Worm (Caenorhabditis elegans) whole organism, mixed stage, embryonic: Measurements from ENCODE around the gene pfkb-1.2.
A peak's percentile ranks its signal among the peaks of the same experiment; 100 is the strongest.

ENCODE experiments used
- M03D4.4 ChIP-seq: sonication (generic microtip); optimal IDR thresholded peaks from 2 replicates; lab custom pipeline; 2017; ENCODE audit warnings: mild to moderate bottlenecking, missing genetic modification characterization, missing compliant biosample characterization
- bed-3 ChIP-seq: fragments of 200-800 bp; sonication (Bioruptor generic); optimal IDR thresholded peaks from 3 replicates; lab custom pipeline; 2018; ENCODE audit warnings: mild to moderate bottlenecking, missing genetic modification characterization, moderate library complexity, missing compliant biosample characterization
- blmp-1 ChIP-seq: fragments of 150-350 bp; optimal IDR thresholded peaks from 2 replicates; lab custom pipeline; 2014; ENCODE audit warnings: missing biosample characterization, missing genetic modification characterization
- ceh-39 ChIP-seq: fragments of 150-350 bp; optimal IDR thresholded peaks from 2 replicates; lab custom pipeline; 2014; ENCODE audit warnings: missing biosample characterization, missing genetic modification characterization
- ceh-43 ChIP-seq: fragments of 200-800 bp; sonication (Bioruptor generic); optimal IDR thresholded peaks from 2 replicates; lab custom pipeline; 2018; ENCODE audit warnings: mild to moderate bottlenecking, missing genetic modification characterization, moderate library complexity, missing compliant biosample characterization
- ceh-83 ChIP-seq: fragments of 200-800 bp; sonication (Bioruptor generic); optimal IDR thresholded peaks from 2 replicates; lab custom pipeline; 2018; ENCODE audit warnings: mild to moderate bottlenecking, missing genetic modification characterization, missing compliant biosample characterization
- ces-1 ChIP-seq: fragments of 150-350 bp; optimal IDR thresholded peaks from 2 replicates; lab custom pipeline; 2014; ENCODE audit warnings: missing biosample characterization, missing genetic modification reagents, missing genetic modification characterization
- cnd-1 ChIP-seq: fragments of 200-800 bp; sonication (Bioruptor generic); optimal IDR thresholded peaks from 2 replicates; lab custom pipeline; 2018; ENCODE audit warnings: mild to moderate bottlenecking, missing genetic modification characterization, missing compliant biosample characterization
- drap-1 ChIP-seq: fragments of 200-800 bp; sonication (Bioruptor generic); optimal IDR thresholded peaks from 3 replicates; lab custom pipeline; 2018; ENCODE audit warnings: mild to moderate bottlenecking, missing genetic modification characterization, missing compliant biosample characterization
- elt-1 ChIP-seq: sonication (generic microtip); optimal IDR thresholded peaks from 2 replicates; lab custom pipeline; 2017; ENCODE audit warnings: missing genetic modification characterization, mild to moderate bottlenecking, missing compliant biosample characterization, antibody characterized with exemption, moderate library complexity, borderline replicate concordance; ENCODE audit not compliant: insufficient read depth
- elt-3 ChIP-seq: fragments of 150-350 bp; optimal IDR thresholded peaks from 2 replicates; lab custom pipeline; 2014; ENCODE audit warnings: missing biosample characterization, missing genetic modification characterization
- flh-1 ChIP-seq: fragments of 200-800 bp; sonication (Bioruptor generic); optimal IDR thresholded peaks from 2 replicates; lab custom pipeline; 2018; ENCODE audit warnings: mild to moderate bottlenecking, missing genetic modification characterization, moderate library complexity, missing compliant biosample characterization
- ham-2 ChIP-seq: fragments of 200-800 bp; sonication (Bioruptor generic); optimal IDR thresholded peaks from 2 replicates; lab custom pipeline; 2018; ENCODE audit warnings: mild to moderate bottlenecking, missing genetic modification characterization, missing compliant biosample characterization
- hlh-1 ChIP-seq: fragments of 150-350 bp; optimal IDR thresholded peaks from 2 replicates; lab custom pipeline; 2014; ENCODE audit warnings: missing biosample characterization, missing genetic modification reagents, missing genetic modification characterization
- lin-13 ChIP-seq: fragments of 150-350 bp; optimal IDR thresholded peaks from 2 replicates; lab custom pipeline; 2014; ENCODE audit warnings: missing biosample characterization, missing genetic modification characterization
- lin-32 ChIP-seq: fragments of 200-800 bp; sonication (Bioruptor generic); optimal IDR thresholded peaks from 2 replicates; lab custom pipeline; 2018; ENCODE audit warnings: mild to moderate bottlenecking, missing genetic modification characterization, missing compliant biosample characterization
- lsy-2 ChIP-seq: fragments of 150-350 bp; optimal IDR thresholded peaks from 2 replicates; lab custom pipeline; 2014; ENCODE audit warnings: missing biosample characterization, missing genetic modification characterization
- mab-5 ChIP-seq: fragments of 150-350 bp; optimal IDR thresholded peaks from 2 replicates; lab custom pipeline; 2014; ENCODE audit warnings: missing biosample characterization, missing genetic modification characterization
- mep-1 ChIP-seq: fragments of 150-350 bp; optimal IDR thresholded peaks from 2 replicates; lab custom pipeline; 2017; ENCODE audit warnings: missing biosample characterization, missing genetic modification reagents, missing genetic modification characterization, inconsistent platforms
- mls-2 ChIP-seq: sonication (generic microtip); optimal IDR thresholded peaks from 2 replicates; lab custom pipeline; 2016; ENCODE audit warnings: mild to moderate bottlenecking, missing genetic modification characterization, moderate library complexity, missing compliant biosample characterization
- nhr-12 ChIP-seq: fragments of 150-350 bp; optimal IDR thresholded peaks from 2 replicates; lab custom pipeline; 2014; ENCODE audit warnings: missing biosample characterization, missing genetic modification characterization
- nhr-2 ChIP-seq: fragments of 150-350 bp; optimal IDR thresholded peaks from 2 replicates; lab custom pipeline; 2014; ENCODE audit warnings: missing biosample characterization, missing genetic modification characterization
- nhr-237 ChIP-seq: fragments of 150-350 bp; optimal IDR thresholded peaks from 2 replicates; lab custom pipeline; 2014; ENCODE audit warnings: missing biosample characterization, missing genetic modification characterization
- nhr-76 ChIP-seq: sonication (generic microtip); optimal IDR thresholded peaks from 2 replicates; lab custom pipeline; 2017; ENCODE audit warnings: missing biosample characterization, missing genetic modification characterization
- sem-2 ChIP-seq: fragments of 200-800 bp; sonication (Bioruptor generic); optimal IDR thresholded peaks from 2 replicates; lab custom pipeline; 2018; ENCODE audit warnings: mild to moderate bottlenecking, missing genetic modification characterization, missing compliant biosample characterization
- snpc-4 ChIP-seq: fragments of 150-350 bp; optimal IDR thresholded peaks from 2 replicates; lab custom pipeline; 2014; ENCODE audit warnings: missing biosample characterization, missing genetic modification characterization
- sptf-1 ChIP-seq: sonication (generic microtip); optimal IDR thresholded peaks from 2 replicates; lab custom pipeline; 2017; ENCODE audit warnings: mild to moderate bottlenecking, missing genetic modification characterization, moderate library complexity, missing compliant biosample characterization
- tbx-8 ChIP-seq: fragments of 200-800 bp; sonication (Bioruptor generic); optimal IDR thresholded peaks from 2 replicates; lab custom pipeline; 2018; ENCODE audit warnings: mild to moderate bottlenecking, missing genetic modification characterization, moderate library complexity, missing compliant biosample characterization
- unc-120 ChIP-seq: sonication (generic microtip); optimal IDR thresholded peaks from 2 replicates; lab custom pipeline; 2017; ENCODE audit warnings: missing genetic modification characterization, missing compliant biosample characterization; ENCODE audit not compliant: poor library complexity, severe bottlenecking
- unc-39 ChIP-seq: fragments of 150-350 bp; optimal IDR thresholded peaks from 2 replicates; lab custom pipeline; 2014; ENCODE audit warnings: missing biosample characterization, missing genetic modification characterization
- unc-62 ChIP-seq: fragments of 150-350 bp; optimal IDR thresholded peaks from 2 replicates; lab custom pipeline; 2014; ENCODE audit warnings: missing biosample characterization, missing genetic modification reagents, missing genetic modification characterization
- zip-8 ChIP-seq: fragments of 150-350 bp; optimal IDR thresholded peaks from 2 replicates; lab custom pipeline; 2014; ENCODE audit warnings: missing biosample characterization, missing genetic modification characterization
- ztf-11 ChIP-seq: fragments of 150-350 bp; optimal IDR thresholded peaks from 2 replicates; lab custom pipeline; 2014; ENCODE audit warnings: missing biosample characterization, missing genetic modification characterization

Gene pfkb-1.2

DNA sequence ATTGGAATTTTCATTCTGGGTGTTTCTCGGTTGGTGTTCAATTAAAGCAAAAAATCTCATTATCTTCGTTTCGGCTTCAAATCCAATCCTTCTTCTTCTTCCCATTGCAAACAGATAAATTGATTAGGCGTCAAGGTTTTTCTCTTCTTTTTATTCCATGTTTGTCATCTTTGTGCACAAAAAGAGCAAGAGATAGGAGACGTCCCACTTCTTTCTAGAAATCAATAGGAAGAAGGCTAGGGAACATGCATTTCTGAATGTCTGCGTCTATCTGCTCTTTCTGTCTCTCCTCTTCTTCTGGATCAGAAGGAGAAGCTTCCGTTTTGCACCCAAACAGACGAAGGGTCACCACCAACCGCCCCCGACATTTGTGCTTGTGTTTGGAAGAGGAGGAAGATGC is 11.2 kb downstream of the pfkb-1.2 start:
- TF ChIP-seq ceh-83 = no peak
- no peak for TF ChIP-seq ceh-43 (GFP tag; lab: Kevin White, UChicago)
- TF ChIP-seq ces-1 (GFP tag; lab: Kevin White, UChicago) = peak; percentile 99
- peak; percentile 7 for TF ChIP-seq lsy-2
- no peak for TF ChIP-seq hlh-1 (tag; lab: Kevin White, UChicago)
- no peak for TF ChIP-seq ham-2 (GFP tag; lab: Kevin White, UChicago)
- no peak for TF ChIP-seq sptf-1 (tag; lab: Kevin White, UChicago)
- no peak for TF ChIP-seq lin-32 (GFP tag; lab: Kevin White, UChicago)
- no peak for TF ChIP-seq ztf-11 (tag; lab: Kevin White, UChicago)
- no peak for TF ChIP-seq M03D4.4 (tag; lab: Kevin White, UChicago)
- no peak for TF ChIP-seq zip-8 (tag; lab: Kevin White, UChicago)
- no peak for TF ChIP-seq lin-13 (tag; lab: Kevin White, UChicago)
- TF ChIP-seq snpc-4 = no peak
- no peak for TF ChIP-seq drap-1 (GFP tag; lab: Kevin White, UChicago)
- TF ChIP-seq, all 35 proteins: peak for 2

DNA sequence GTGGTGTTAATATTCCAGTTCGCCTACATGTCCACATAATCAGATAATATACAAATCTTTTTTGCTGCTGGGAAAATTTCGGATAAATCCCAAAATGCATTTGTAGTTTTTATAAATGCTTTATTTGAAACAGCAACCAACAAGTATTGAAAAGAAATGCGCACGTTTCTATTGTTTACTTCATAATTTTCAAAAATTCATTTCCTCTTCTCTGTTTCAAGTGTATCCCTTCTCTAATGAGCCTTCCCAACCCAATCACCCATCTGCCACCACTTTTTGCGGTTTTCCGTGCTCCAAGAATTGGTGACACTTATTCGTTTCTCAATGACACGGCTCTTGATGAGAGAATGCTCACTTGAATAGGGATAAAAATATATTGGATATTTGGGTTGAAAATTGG is 13.0 kb downstream of the pfkb-1.2 start:
- TF ChIP-seq mls-2 (tag; lab: Kevin White, UChicago) = no peak
- TF ChIP-seq ceh-83 = no peak
- peak; percentile 17 for TF ChIP-seq cnd-1 (tag; lab: Kevin White, UChicago)
- no peak for TF ChIP-seq nhr-237 (tag; lab: Kevin White, UChicago)
- no peak for TF ChIP-seq ham-2 (GFP tag; lab: Kevin White, UChicago)
- TF ChIP-seq mab-5 = no peak
- TF ChIP-seq blmp-1 = no peak
- peak; percentile 79 for TF ChIP-seq ces-1 (GFP tag; lab: Kevin White, UChicago)
- no peak for TF ChIP-seq drap-1 (GFP tag; lab: Kevin White, UChicago)
- TF ChIP-seq ceh-43 (GFP tag; lab: Kevin White, UChicago) = no peak
- TF ChIP-seq ceh-39 (tag; lab: Kevin White, UChicago) = no peak

DNA sequence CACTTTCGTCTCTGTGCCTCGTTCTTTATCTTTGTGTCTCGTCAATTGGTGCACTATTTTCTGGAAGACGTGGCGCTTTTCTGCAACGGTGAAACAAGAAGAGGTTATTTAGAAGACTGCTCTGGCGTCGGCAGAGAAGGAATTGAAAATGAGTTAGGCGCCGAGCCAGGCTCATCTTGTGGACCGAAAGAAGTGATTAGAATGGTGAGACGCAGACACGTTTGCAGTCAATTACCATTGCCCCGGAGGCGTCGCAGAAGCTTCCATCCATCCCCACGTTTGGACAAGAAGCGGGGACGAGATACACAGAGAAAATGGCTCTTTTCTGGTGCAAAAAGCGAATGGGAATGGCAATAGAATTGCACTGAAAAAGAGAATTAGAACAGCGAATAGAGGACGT is 18.2 kb downstream of the pfkb-1.2 start:
- TF ChIP-seq ces-1 (GFP tag; lab: Kevin White, UChicago) (peak; percentile 82), ceh-83 (no peak)

DNA sequence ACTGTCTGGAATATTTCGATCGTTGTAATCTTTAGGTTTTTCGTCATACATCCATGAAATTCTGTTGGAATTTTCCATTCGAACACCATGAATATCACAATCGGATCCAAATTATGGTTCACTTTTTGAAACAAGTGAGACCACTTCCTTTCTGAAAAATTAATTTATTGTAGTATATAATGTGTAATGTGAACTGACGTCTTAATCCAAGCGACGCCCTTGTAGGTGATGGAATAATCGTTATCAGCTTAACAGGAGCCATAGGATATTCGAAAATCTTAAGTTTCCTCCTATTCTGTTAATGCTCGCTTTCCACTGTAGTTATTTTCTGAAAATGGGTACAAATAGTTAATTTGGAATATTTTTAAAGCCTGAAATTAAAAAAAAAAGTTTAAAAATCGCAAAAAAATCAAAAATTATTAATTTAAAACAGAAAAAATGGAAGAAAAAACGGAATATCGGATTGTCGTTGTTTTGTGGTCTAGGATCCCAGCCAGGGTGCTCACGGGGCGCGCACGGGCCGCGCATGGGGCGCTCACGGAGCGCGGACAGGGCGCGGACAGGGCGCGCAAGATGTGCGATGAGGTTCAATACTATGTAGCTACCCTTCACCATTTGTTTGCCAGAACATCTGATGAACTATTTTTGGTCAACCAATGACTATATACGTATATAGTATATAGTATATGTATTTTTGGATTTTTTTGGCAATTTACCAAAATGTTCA is 20.7 kb downstream of the pfkb-1.2 start, which contains the start of gene K02B2.6:
Gene K02B2.6 (minus strand): TSS at position 51 of the 727 bp plus-strand sequence.
- TF ChIP-seq sptf-1 (tag; lab: Kevin White, UChicago) = no peak
- TF ChIP-seq ztf-11 (tag; lab: Kevin White, UChicago) = no peak
- TF ChIP-seq ces-1 (GFP tag; lab: Kevin White, UChicago) = no peak
- no peak for TF ChIP-seq ceh-39 (tag; lab: Kevin White, UChicago)
- TF ChIP-seq tbx-8 (GFP tag; lab: Kevin White, UChicago) = no peak
- no peak for TF ChIP-seq cnd-1 (tag; lab: Kevin White, UChicago)
- TF ChIP-seq nhr-12 (tag; lab: Kevin White, UChicago) = no peak
- no peak for TF ChIP-seq nhr-2 (tag; lab: Kevin White, UChicago)
- TF ChIP-seq lin-13 (tag; lab: Kevin White, UChicago) = no peak
- no peak for TF ChIP-seq mep-1 (tag; lab: Kevin White, UChicago)
- no peak for TF ChIP-seq nhr-237 (tag; lab: Kevin White, UChicago)

DNA sequence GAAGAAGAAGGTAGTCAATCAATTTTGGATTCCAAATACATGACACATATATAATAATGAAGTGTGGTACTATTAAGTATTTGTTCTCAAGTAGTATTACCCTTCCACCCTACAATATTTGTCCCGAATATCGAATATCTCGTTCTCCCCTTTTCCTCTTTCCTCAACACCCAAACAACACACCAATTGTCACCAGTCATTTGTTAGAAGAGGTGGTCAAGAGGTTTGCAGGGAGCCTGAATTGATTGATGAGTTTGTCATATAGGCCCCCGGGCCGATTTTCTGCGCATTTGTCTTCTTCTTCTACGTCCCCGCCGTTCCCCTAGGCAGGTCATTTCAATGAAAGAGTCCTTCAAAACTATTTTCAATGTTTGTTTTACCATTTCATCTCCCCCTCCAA is 22.6 kb downstream of the pfkb-1.2 start:
- TF ChIP-seq hlh-1 (tag; lab: Kevin White, UChicago) = peak; percentile 62
- TF ChIP-seq unc-39 (tag; lab: Kevin White, UChicago) = no peak
- TF ChIP-seq unc-62 (GFP tag; lab: Kevin White, UChicago) = peak; percentile 62
- peak; percentile 28 for TF ChIP-seq ceh-39 (tag; lab: Kevin White, UChicago)
- peak; percentile 21 for TF ChIP-seq nhr-2 (tag; lab: Kevin White, UChicago)

ce11 chrIV:5967035-5967499 is 25.3 kb downstream of the pfkb-1.2 start:
- no peak for TF ChIP-seq elt-1
- peak; percentile 76 for TF ChIP-seq lin-32 (GFP tag; lab: Kevin White, UChicago)
- TF ChIP-seq sptf-1 (tag; lab: Kevin White, UChicago) = peak; percentile 92
- TF ChIP-seq ztf-11 (tag; lab: Kevin White, UChicago) = peak; percentile 27
- no peak for TF ChIP-seq zip-8 (tag; lab: Kevin White, UChicago)
- peak; percentile 97 for TF ChIP-seq unc-120 (tag; lab: Kevin White, UChicago)
- peak; percentile 9 for TF ChIP-seq ceh-39 (tag; lab: Kevin White, UChicago)
- no peak for TF ChIP-seq nhr-12 (tag; lab: Kevin White, UChicago)
- TF ChIP-seq flh-1 (GFP tag; lab: Kevin White, UChicago) = peak; percentile 61
- peak; percentile 19 for TF ChIP-seq lsy-2
- peak; percentile 40 for TF ChIP-seq tbx-8 (GFP tag; lab: Kevin White, UChicago)
- TF ChIP-seq blmp-1 = no peak
- TF ChIP-seq hlh-1 (tag; lab: Kevin White, UChicago) = peak; percentile 39
- TF ChIP-seq lin-13 (tag; lab: Kevin White, UChicago) = no peak
- no peak for TF ChIP-seq elt-3 (tag; lab: Kevin White, UChicago)
- TF ChIP-seq sem-2 (GFP tag; lab: Kevin White, UChicago) = peak; percentile 79
- TF ChIP-seq cnd-1 (tag; lab: Kevin White, UChicago) = peak; percentile 92
- TF ChIP-seq nhr-2 (tag; lab: Kevin White, UChicago) = no peak
- peak; percentile 86 for TF ChIP-seq mls-2 (tag; lab: Kevin White, UChicago)
- no peak for TF ChIP-seq nhr-76 (tag; lab: Kevin White, UChicago)
- peak; percentile 67 for TF ChIP-seq bed-3 (GFP tag; lab: Kevin White, UChicago)
- peak; percentile 63 for TF ChIP-seq ces-1 (GFP tag; lab: Kevin White, UChicago)
- peak; percentile 24 for TF ChIP-seq unc-39 (tag; lab: Kevin White, UChicago)
- TF ChIP-seq drap-1 (GFP tag; lab: Kevin White, UChicago) = peak; percentile 92
- peak; percentile 67 for TF ChIP-seq ceh-43 (GFP tag; lab: Kevin White, UChicago)
- peak; percentile 39 for TF ChIP-seq unc-62 (GFP tag; lab: Kevin White, UChicago)
